Worm (Caenorhabditis elegans) whole organism, L2 larva: ENCODE measurements around the gene btb-10.

Source experiments
- C34F6.9 ChIP-seq: fragments of 150-350 bp; optimal IDR thresholded peaks from 2 replicates; lab custom pipeline; 2014; ENCODE audit warnings: missing biosample characterization, missing genetic modification characterization
- F13H6.1 ChIP-seq: sonication (generic microtip); optimal IDR thresholded peaks from 2 replicates; lab custom pipeline; 2016; ENCODE audit warnings: missing genetic modification characterization, missing compliant biosample characterization
- R02D3.7 ChIP-seq: fragments of 150-350 bp; optimal IDR thresholded peaks from 2 replicates; lab custom pipeline; 2014; ENCODE audit warnings: missing biosample characterization, missing genetic modification characterization
- Y55F3AM.14 ChIP-seq: fragments of 200-800 bp; sonication (Bioruptor generic); optimal IDR thresholded peaks from 2 replicates; lab custom pipeline; 2018; ENCODE audit warnings: mild to moderate bottlenecking, missing genetic modification characterization, missing compliant biosample characterization
- ZK546.5 ChIP-seq: sonication (generic microtip); optimal IDR thresholded peaks from 2 replicates; lab custom pipeline; 2017; ENCODE audit warnings: missing biosample characterization, missing genetic modification characterization
- alr-1 ChIP-seq: fragments of 150-350 bp; optimal IDR thresholded peaks from 2 replicates; lab custom pipeline; 2014; ENCODE audit warnings: missing biosample characterization, missing genetic modification characterization
- aly-2 ChIP-seq: fragments of 150-350 bp; optimal IDR thresholded peaks from 2 replicates; lab custom pipeline; 2014; ENCODE audit warnings: missing biosample characterization, missing genetic modification characterization
- ama-1 ChIP-seq: fragments of 150-350 bp; optimal IDR thresholded peaks from 2 replicates; lab custom pipeline; 2018; ENCODE audit warnings: inconsistent platforms
- ceh-82 ChIP-seq: fragments of 150-350 bp; optimal IDR thresholded peaks from 2 replicates; lab custom pipeline; 2014; ENCODE audit warnings: missing biosample characterization, missing genetic modification characterization
- dmd-4 ChIP-seq: sonication (generic microtip); optimal IDR thresholded peaks from 2 replicates; lab custom pipeline; 2017; ENCODE audit warnings: missing biosample characterization, missing genetic modification characterization
- egl-27 ChIP-seq: sonication (generic microtip); optimal IDR thresholded peaks from 3 replicates; lab custom pipeline; 2017; ENCODE audit warnings: missing biosample characterization, missing genetic modification reagents, missing genetic modification characterization
- elt-1 ChIP-seq: fragments of 150-350 bp; optimal IDR thresholded peaks from 2 replicates; lab custom pipeline; 2014; ENCODE audit warnings: missing biosample characterization, missing genetic modification characterization
- elt-3 ChIP-seq: sonication (generic microtip); optimal IDR thresholded peaks from 2 replicates; lab custom pipeline; 2017; ENCODE audit warnings: missing biosample characterization, missing genetic modification characterization
- gmeb-1 ChIP-seq: fragments of 150-350 bp; optimal IDR thresholded peaks from 2 replicates; lab custom pipeline; 2014; ENCODE audit warnings: missing biosample characterization, missing genetic modification characterization
- lin-39 ChIP-seq: fragments of 150-350 bp; optimal IDR thresholded peaks from 2 replicates; lab custom pipeline; 2014; ENCODE audit warnings: missing biosample characterization, missing genetic modification reagents, missing genetic modification characterization
- lsy-2 ChIP-seq, 2 experiments: fragments of 150-350 bp in 1 of 2; sonication (generic microtip) in 1 of 2; optimal IDR thresholded peaks; 2 replicates each; lab custom pipeline; 2014 to 2017; ENCODE audit warnings: missing biosample characterization in 2 of 2, missing genetic modification characterization in 2 of 2
- mbf-1 ChIP-seq: sonication (generic microtip); optimal IDR thresholded peaks from 2 replicates; lab custom pipeline; 2017; ENCODE audit warnings: missing biosample characterization, missing genetic modification characterization
- mdl-1 ChIP-seq, 2 experiments: fragments of 150-350 bp in 1 of 2; sonication (generic microtip) in 1 of 2; optimal IDR thresholded peaks; 2 replicates each; lab custom pipeline; 2017; ENCODE audit warnings: missing biosample characterization in 2 of 2, missing genetic modification characterization in 2 of 2
- nhr-11 ChIP-seq: fragments of 150-350 bp; optimal IDR thresholded peaks from 2 replicates; lab custom pipeline; 2014; ENCODE audit warnings: missing biosample characterization, missing genetic modification characterization
- nhr-12 ChIP-seq: fragments of 150-350 bp; optimal IDR thresholded peaks from 2 replicates; lab custom pipeline; 2014; ENCODE audit warnings: missing biosample characterization, missing genetic modification characterization
- nhr-129 ChIP-seq: fragments of 150-350 bp; optimal IDR thresholded peaks from 2 replicates; lab custom pipeline; 2014; ENCODE audit warnings: missing biosample characterization, missing genetic modification characterization
- nhr-21 ChIP-seq: fragments of 150-350 bp; optimal IDR thresholded peaks from 2 replicates; lab custom pipeline; 2014; ENCODE audit warnings: missing biosample characterization, missing genetic modification characterization
- nhr-23 ChIP-seq: fragments of 150-350 bp; optimal IDR thresholded peaks from 2 replicates; lab custom pipeline; 2014; ENCODE audit warnings: missing biosample characterization, missing genetic modification reagents, missing genetic modification characterization
- nhr-237 ChIP-seq: fragments of 150-350 bp; optimal IDR thresholded peaks from 2 replicates; lab custom pipeline; 2014; ENCODE audit warnings: missing biosample characterization, missing genetic modification characterization
- nhr-77 ChIP-seq: fragments of 150-350 bp; optimal IDR thresholded peaks from 2 replicates; lab custom pipeline; 2014; ENCODE audit warnings: missing biosample characterization, missing genetic modification characterization
- peb-1 ChIP-seq: fragments of 150-350 bp; optimal IDR thresholded peaks from 2 replicates; lab custom pipeline; 2014; ENCODE audit warnings: missing biosample characterization, missing genetic modification characterization
- skn-1 ChIP-seq: sonication (generic microtip); optimal IDR thresholded peaks from 2 replicates; lab custom pipeline; 2017; ENCODE audit warnings: missing biosample characterization, missing genetic modification characterization
- sma-3 ChIP-seq: sonication (generic microtip); optimal IDR thresholded peaks from 2 replicates; lab custom pipeline; 2016; ENCODE audit warnings: missing genetic modification reagents, missing genetic modification characterization, missing compliant biosample characterization
- sma-9 ChIP-seq, 2 experiments: fragments of 150-350 bp in 1 of 2; sonication (generic microtip) in 1 of 2; optimal IDR thresholded peaks; 2 replicates each; lab custom pipeline; 2014 to 2016; ENCODE audit warnings: missing genetic modification characterization in 2 of 2, mild to moderate bottlenecking in 1 of 2, missing biosample characterization in 1 of 2, missing compliant biosample characterization in 1 of 2, missing genetic modification reagents in 1 of 2, moderate library complexity in 1 of 2
- snpc-4 ChIP-seq: fragments of 150-350 bp; optimal IDR thresholded peaks from 2 replicates; lab custom pipeline; 2014; ENCODE audit warnings: missing biosample characterization, missing genetic modification characterization
- unc-55 ChIP-seq: fragments of 150-350 bp; sonication (generic microtip); optimal IDR thresholded peaks from 3 replicates; lab custom pipeline; 2014; ENCODE audit warnings: missing biosample characterization, missing genetic modification reagents, missing genetic modification characterization
- unc-62 ChIP-seq: fragments of 150-350 bp; optimal IDR thresholded peaks from 2 replicates; lab custom pipeline; 2014; ENCODE audit warnings: missing biosample characterization, missing genetic modification reagents, missing genetic modification characterization
- zag-1 ChIP-seq: fragments of 150-350 bp; optimal IDR thresholded peaks from 2 replicates; lab custom pipeline; 2014; ENCODE audit warnings: missing biosample characterization, missing genetic modification characterization
- ztf-1 ChIP-seq: fragments of 200-800 bp; sonication (Bioruptor generic); conservative IDR thresholded peaks from 2 replicates; pipeline ENCODE4 v1.3.6; 2022; ENCODE audit warnings: missing genetic modification characterization, missing compliant biosample characterization

Gene btb-10

DNA sequence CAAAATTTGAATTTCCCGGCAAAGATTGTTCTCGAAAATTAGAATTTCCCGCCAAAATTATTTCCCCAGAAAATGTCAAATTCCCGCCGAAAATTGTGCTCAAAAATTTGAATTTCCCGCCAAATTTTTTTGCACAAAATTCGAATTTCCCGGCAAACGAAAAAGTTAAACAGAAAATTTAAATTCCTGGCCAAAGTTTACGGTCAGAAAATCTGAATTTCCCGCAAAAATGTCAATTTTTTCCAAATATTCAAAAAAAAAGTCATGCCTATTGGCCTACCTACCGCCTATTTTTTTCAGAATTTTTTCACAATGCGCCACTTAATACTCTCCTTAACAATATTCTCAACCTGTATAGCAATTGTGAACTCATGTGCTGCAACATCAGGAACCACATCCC, 22.3 kb upstream of the btb-10 start, which contains the start of gene K02E7.1:
Gene K02E7.1 (plus strand): TSS at position 301 of the 400 bp plus-strand sequence.
- TF ChIP-seq nhr-21 (tag; lab: Kevin White, UChicago) (no peak), peb-1 (tag; lab: Kevin White, UChicago) (no peak), alr-1 (tag; lab: Kevin White, UChicago) (no peak), ama-1 (lab: Kevin White, UChicago) (no peak), snpc-4 (tag; lab: Kevin White, UChicago) (no peak), nhr-77 (tag; lab: Kevin White, UChicago) (no peak), unc-55 (GFP tag; lab: Kevin White, UChicago) (no peak), ztf-1 (GFP tag; lab: Robert Waterston, UW) (no peak), lsy-2 (tag; optimal IDR thresholded peaks at IDR 0.05; lab: Kevin White, UChicago) (no peak), skn-1 (no peak), mdl-1 (tag; optimal IDR thresholded peaks at IDR 0.05; lab: Kevin White, UChicago) (no peak), C34F6.9 (tag; lab: Kevin White, UChicago) (no peak), nhr-237 (no peak), mbf-1 (tag; lab: Kevin White, UChicago) (no peak), nhr-12 (no peak), nhr-129 (tag; lab: Kevin White, UChicago) (no peak), Y55F3AM.14 (GFP tag; lab: Kevin White, UChicago) (no peak), ZK546.5 (tag; lab: Kevin White, UChicago) (no peak)

- TF ChIP-seq zag-1 (tag; lab: Kevin White, UChicago): no peak
- no peak for TF ChIP-seq unc-62 (GFP tag; lab: Kevin White, UChicago)
- no peak for TF ChIP-seq egl-27
- TF ChIP-seq ceh-82 (tag; lab: Kevin White, UChicago): no peak
These were observed 14.8 kb upstream of the btb-10 start, which contains the start of gene K02E7.11 for ce11 chrII:1075424-1075823. TSS of gene K02E7.11 (minus strand) at chrII:1075524.

- no peak for TF ChIP-seq mdl-1 (tag; optimal IDR thresholded peaks at IDR 0.05; lab: Kevin White, UChicago)
- TF ChIP-seq F13H6.1 (tag; lab: Kevin White, UChicago): no peak
- TF ChIP-seq R02D3.7 (tag; lab: Kevin White, UChicago): no peak
These were observed 11.5 kb upstream of the btb-10 start, which contains the start of gene K02E7.4 for ce11 chrII:1072106-1072505. TSS of gene K02E7.4 (plus strand) at chrII:1072406.

- TF ChIP-seq nhr-21 (tag; lab: Kevin White, UChicago) (no peak), aly-2 (no peak), R02D3.7 (tag; lab: Kevin White, UChicago) (no peak), unc-55 (GFP tag; lab: Kevin White, UChicago) (no peak), gmeb-1 (tag; lab: Kevin White, UChicago) (no peak), elt-1 (tag; lab: Kevin White, UChicago) (no peak), sma-3 (GFP tag; lab: Kevin White, UChicago) (no peak), peb-1 (tag; lab: Kevin White, UChicago) (no peak), alr-1 (tag; lab: Kevin White, UChicago) (no peak)
These were observed 10.8 kb upstream of the btb-10 start for ce11 chrII:1071432-1071831.

DNA sequence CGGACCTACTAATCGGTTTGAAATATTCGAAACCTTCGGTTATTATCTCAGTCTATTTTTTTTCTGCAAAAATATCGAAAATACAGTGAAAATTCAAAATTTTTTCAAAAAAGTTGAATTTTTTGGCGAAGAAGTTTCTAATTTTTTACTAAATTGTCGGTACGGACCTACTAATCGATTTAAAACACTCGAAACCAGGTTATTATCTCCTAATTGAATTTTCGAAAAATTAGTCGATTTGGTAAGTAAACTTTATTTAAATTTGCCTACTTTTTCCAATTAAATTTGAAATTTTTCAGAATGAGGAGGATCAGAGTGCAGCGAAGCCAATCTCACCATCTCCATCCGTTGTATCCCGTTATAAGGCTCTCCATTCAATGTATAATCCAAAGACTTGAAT, 10.3 kb upstream of the btb-10 start, which contains the start of gene K02E7.12:
Gene K02E7.12 (plus strand): TSS at position 301 of the 400 bp plus-strand sequence.
- TF ChIP-seq peb-1 (tag; lab: Kevin White, UChicago): no peak
- no peak for TF ChIP-seq dmd-4 (tag; lab: Kevin White, UChicago)
- TF ChIP-seq gmeb-1 (tag; lab: Kevin White, UChicago): no peak
- no peak for TF ChIP-seq nhr-11 (tag; lab: Kevin White, UChicago)
- TF ChIP-seq nhr-23 (tag; lab: Kevin White, UChicago): no peak

- TF ChIP-seq elt-1 (tag; lab: Kevin White, UChicago) (no peak), sma-9 (GFP tag; optimal IDR thresholded peaks at IDR 0.05; lab: Kevin White, UChicago) (no peak), sma-9 (tag; optimal IDR thresholded peaks at IDR 0.05; lab: Kevin White, UChicago) (no peak), R02D3.7 (tag; lab: Kevin White, UChicago) (no peak), ztf-1 (GFP tag; lab: Robert Waterston, UW) (no peak), egl-27 (no peak), nhr-11 (tag; lab: Kevin White, UChicago) (no peak), lin-39 (tag; lab: Kevin White, UChicago) (no peak), F13H6.1 (tag; lab: Kevin White, UChicago) (no peak), zag-1 (tag; lab: Kevin White, UChicago) (no peak), elt-3 (no peak), nhr-21 (tag; lab: Kevin White, UChicago) (no peak)
- TF ChIP-seq, all 48 proteins: peak for 0
These were observed 6.3 kb upstream of the btb-10 start, which contains the start of gene K02E7.10 for ce11 chrII:1066907-1067306. TSS of gene K02E7.10 (minus strand) at chrII:1067007.
